Fruit fly (Drosophila melanogaster): ENCODE results near the gene Dim1.
A peak's percentile ranks its signal among the peaks of the same experiment; 100 is the strongest.

Gene Dim1

dm6 chr2L:4371516-4372136 lies 31.4 kb upstream of the Dim1 start (continued):
- peak; percentile 84 for TF ChIP-seq phol (tag; optimal IDR thresholded peaks at IDR 0.05)
- peak; percentile 16 for TF ChIP-seq CTCF (GFP tag; optimal IDR thresholded peaks at IDR 0.05)
- peak; percentile 60; the same call in 2 of the 3 replicates for TF ChIP-seq sr (GFP tag; IDR thresholded peaks at IDR 0.05)
- TF ChIP-seq Hand (GFP tag; optimal IDR thresholded peaks at IDR 0.05): no peak
- TF ChIP-seq CG14860 (GFP tag; IDR thresholded peaks at IDR 0.05; ENCODE audit: partially characterized antibody): no peak
- TF ChIP-seq pros (GFP tag; optimal IDR thresholded peaks at IDR 0.05): peak; percentile 77
- TF ChIP-seq Blimp-1 (GFP tag; optimal IDR thresholded peaks at IDR 0.05): peak; percentile 59
- peak; percentile 93 for TF ChIP-seq CG18262 (tag; optimal IDR thresholded peaks at IDR 0.05)
- TF ChIP-seq PHDP (tag; optimal IDR thresholded peaks at IDR 0.05): peak; percentile 65
- TF ChIP-seq CG12155 (GFP tag; optimal IDR thresholded peaks at IDR 0.05): peak; percentile 7
- peak; percentile 40 for TF ChIP-seq Sry-β (GFP tag; optimal IDR thresholded peaks at IDR 0.05)
- peak; percentile 52; the same call in 2 of the 3 replicates for TF ChIP-seq croc (GFP tag; conservative IDR thresholded peaks at IDR 0.05)
- no peak for TF ChIP-seq hth (optimal IDR thresholded peaks at IDR 0.05)
- TF ChIP-seq Med (GFP tag): peak; percentile 81
- TF ChIP-seq caup (GFP tag; optimal IDR thresholded peaks at IDR 0.05; ENCODE audit: severe bottlenecking): no peak
- peak; percentile 84 for TF ChIP-seq Ets65A (GFP tag)
- TF ChIP-seq CG10959 (GFP tag; IDR thresholded peaks at IDR 0.05): peak; percentile 59; the same call in 1 of the 2 replicates
- peak; percentile 80 for TF ChIP-seq nmo (GFP tag; optimal IDR thresholded peaks at IDR 0.05)
- peak; percentile 97 for TF ChIP-seq CG8478 (optimal IDR thresholded peaks at IDR 0.05)
- peak; percentile 64 for TF ChIP-seq sens (GFP tag)
- no peak for TF ChIP-seq ftz-f1 (GFP tag; optimal IDR thresholded peaks at IDR 0.05)
- peak; percentile 47; the same call in 1 of the 2 replicates for TF ChIP-seq lmd (GFP tag; IDR thresholded peaks at IDR 0.05)
- peak; percentile 88; the same call in 2 of the 3 replicates for TF ChIP-seq CG2199 (GFP tag; IDR thresholded peaks at IDR 0.05)
- peak; percentile 90 for TF ChIP-seq kni (GFP tag; optimal IDR thresholded peaks at IDR 0.05)
- TF ChIP-seq Hr51 (GFP tag; optimal IDR thresholded peaks at IDR 0.05): peak in 1 of 2 experiments; percentile 74
- no peak for TF ChIP-seq hkb (optimal IDR thresholded peaks at IDR 0.05)
- TF ChIP-seq hkb (GFP tag; IDR thresholded peaks at IDR 0.05): 0 out of 2 replicates have a peak, but pooled peaks have one; percentile 34
- TF ChIP-seq fru (optimal IDR thresholded peaks at IDR 0.05): no peak
- TF ChIP-seq CG1602 (GFP tag; optimal IDR thresholded peaks at IDR 0.05): peak; percentile 53
- no peak for TF ChIP-seq CG16779 (GFP tag; IDR thresholded peaks at IDR 0.05)
- TF ChIP-seq sd (tag; optimal IDR thresholded peaks at IDR 0.05): peak; percentile 49
- peak; percentile 67 for TF ChIP-seq nerfin-1 (tag; optimal IDR thresholded peaks at IDR 0.05)
- peak; percentile 44 for TF ChIP-seq ind (GFP tag; optimal IDR thresholded peaks at IDR 0.05)
- TF ChIP-seq CG13296 (GFP tag; optimal IDR thresholded peaks at IDR 0.05): peak; percentile 35
- peak; percentile 75 for TF ChIP-seq CG7839 (tag; optimal IDR thresholded peaks at IDR 0.05)
- peak; percentile 52 for TF ChIP-seq Chrac-16 (GFP tag; optimal IDR thresholded peaks at IDR 0.05)
- TF ChIP-seq CG9817 (tag; optimal IDR thresholded peaks at IDR 0.05): no peak
- TF ChIP-seq stwl (tag; optimal IDR thresholded peaks at IDR 0.05): peak; percentile 15
- peak; percentile 6 for TF ChIP-seq da (GFP tag; optimal IDR thresholded peaks at IDR 0.05)
- TF ChIP-seq knrl (GFP tag; IDR thresholded peaks at IDR 0.05; ENCODE audit: partially characterized antibody): peak; percentile 57; the same call in 2 of the 3 replicates
- TF ChIP-seq Opbp (GFP tag; IDR thresholded peaks at IDR 0.05; ENCODE audit: partially characterized antibody): peak; percentile 53; the same call in 1 of the 3 replicates
- TF ChIP-seq repo (GFP tag; optimal IDR thresholded peaks at IDR 0.05): no peak
- peak; percentile 33 for TF ChIP-seq CG18764 (GFP tag; optimal IDR thresholded peaks at IDR 0.05)
- peak; percentile 20 for TF ChIP-seq lov (optimal IDR thresholded peaks at IDR 0.05)
- 0 out of 3 replicates have a peak, but pooled peaks have one; percentile 7 for TF ChIP-seq lov (GFP tag; IDR thresholded peaks at IDR 0.05)
- peak; percentile 24 for TF ChIP-seq cato (GFP tag; optimal IDR thresholded peaks at IDR 0.05; ENCODE audit: borderline replicate concordance)
- no peak for TF ChIP-seq ranshi (GFP tag; IDR thresholded peaks at IDR 0.05)
- TF ChIP-seq CG13424 (tag; optimal IDR thresholded peaks at IDR 0.05): peak; percentile 78
- peak; percentile 63 for TF ChIP-seq az2 (GFP tag; optimal IDR thresholded peaks at IDR 0.05)
- peak; percentile 69 for TF ChIP-seq Ssrp (tag; optimal IDR thresholded peaks at IDR 0.05)
- no peak for TF ChIP-seq CG4854 (GFP tag; optimal IDR thresholded peaks at IDR 0.05)

All from whole organism, embryonic.